Worm (Caenorhabditis elegans) whole organism, young adult: ENCODE results near the gene C39D10.2.

Experiments used
- B0261.1 ChIP-seq: sonication (generic microtip); optimal IDR thresholded peaks from 2 replicates; lab custom pipeline; 2016; ENCODE audit warnings: mild to moderate bottlenecking, missing genetic modification characterization, moderate library complexity, missing compliant biosample characterization
- D2030.7 ChIP-seq: fragments of 200-800 bp; sonication (Bioruptor generic); IDR thresholded peaks from 2 replicates; pipeline ENCODE4 v1.3.6; 2022; ENCODE audit warnings: missing genetic modification reagents, missing genetic modification characterization, missing compliant biosample characterization
- F22D6.2 ChIP-seq: sonication (generic microtip); optimal IDR thresholded peaks from 2 replicates; lab custom pipeline; 2016; ENCODE audit warnings: mild to moderate bottlenecking, missing genetic modification characterization, missing compliant biosample characterization
- F23B12.7 ChIP-seq: sonication (generic microtip); optimal IDR thresholded peaks from 2 replicates; lab custom pipeline; 2017; ENCODE audit warnings: missing genetic modification characterization, mild to moderate bottlenecking, missing compliant biosample characterization, antibody characterized with exemption, moderate library complexity; ENCODE audit not compliant: insufficient read depth
- F39B2.1 ChIP-seq: fragments of 200-800 bp; sonication (Bioruptor generic); IDR thresholded peaks from 2 replicates; pipeline ENCODE4 v1.3.6; 2022; ENCODE audit warnings: missing genetic modification reagents, missing genetic modification characterization, missing compliant biosample characterization
- T26A5.8 ChIP-seq: sonication (generic microtip); optimal IDR thresholded peaks from 2 replicates; lab custom pipeline; 2016; ENCODE audit warnings: missing genetic modification characterization, missing compliant biosample characterization
- Y56A3A.18 ChIP-seq: fragments of 200-800 bp; sonication (Bioruptor generic); IDR thresholded peaks from 2 replicates; pipeline ENCODE4 v1.3.6; 2022; ENCODE audit warnings: missing genetic modification reagents, missing genetic modification characterization, missing compliant biosample characterization
- ZK185.1 ChIP-seq: sonication (generic microtip); optimal IDR thresholded peaks from 2 replicates; lab custom pipeline; 2016; ENCODE audit warnings: mild to moderate bottlenecking, missing genetic modification characterization, missing compliant biosample characterization; ENCODE audit not compliant: poor library complexity, severe bottlenecking
- ama-1 ChIP-seq, 3 experiments: fragments of 150-350 bp in 1 of 3; sonication (generic microtip) in 2 of 3; optimal IDR thresholded peaks; 2 replicates each; lab custom pipeline; 2014 to 2018; ENCODE audit warnings: missing biosample characterization in 2 of 3, missing genetic modification characterization in 2 of 3, missing genetic modification reagents in 2 of 3
- attf-6 ChIP-seq: fragments of 200-800 bp; sonication (Bioruptor generic); IDR thresholded peaks from 2 replicates; pipeline ENCODE4 v1.3.6; 2022; ENCODE audit warnings: missing genetic modification reagents, missing genetic modification characterization, missing compliant biosample characterization
- cebp-1 ChIP-seq, 2 experiments: fragments of 200-800 bp in 1 of 2; sonication (Bioruptor generic) in 1 of 2; sonication (generic microtip) in 1 of 2; IDR thresholded peaks in 1 of 2; optimal IDR thresholded peaks in 1 of 2; 2 replicates each; pipeline versions ENCODE4 v1.3.6 to Lab custom; 2017 to 2022; ENCODE audit warnings: missing compliant biosample characterization in 2 of 2, missing genetic modification characterization in 2 of 2, mild to moderate bottlenecking in 1 of 2, missing genetic modification reagents in 1 of 2, moderate library complexity in 1 of 2
- ceh-40 ChIP-seq: fragments of 200-800 bp; sonication (Bioruptor generic); IDR thresholded peaks from 2 replicates; pipeline ENCODE4 v1.3.6; 2022; ENCODE audit warnings: missing genetic modification characterization, missing compliant biosample characterization
- die-1 ChIP-seq: sonication (generic microtip); optimal IDR thresholded peaks from 2 replicates; lab custom pipeline; 2016; ENCODE audit warnings: missing genotype, mild to moderate bottlenecking, missing genetic modification characterization, missing compliant biosample characterization
- dox-1 ChIP-seq: fragments of 200-800 bp; sonication (Bioruptor generic); IDR thresholded peaks from 2 replicates; pipeline ENCODE4 v1.3.6; 2022; ENCODE audit warnings: missing genetic modification reagents, missing genetic modification characterization, missing compliant biosample characterization
- efl-1 ChIP-seq: fragments of 150-350 bp; optimal IDR thresholded peaks from 2 replicates; lab custom pipeline; 2014; ENCODE audit warnings: missing biosample characterization, missing genetic modification reagents, missing genetic modification characterization
- egrh-3 ChIP-seq: fragments of 200-800 bp; sonication (Bioruptor generic); IDR thresholded peaks from 2 replicates; pipeline ENCODE4 v1.3.6; 2022; ENCODE audit warnings: missing genetic modification reagents, missing genetic modification characterization, missing compliant biosample characterization
- ekl-4 ChIP-seq: fragments of 200-800 bp; sonication (Bioruptor generic); IDR thresholded peaks from 2 replicates; pipeline ENCODE4 v1.3.6; 2022; ENCODE audit warnings: missing genetic modification reagents, missing genetic modification characterization, missing compliant biosample characterization
- him-1 ChIP-seq: sonication (generic microtip); optimal IDR thresholded peaks from 2 replicates; lab custom pipeline; 2016; ENCODE audit warnings: missing genotype, missing genetic modification reagents, missing genetic modification characterization, missing compliant biosample characterization
- hmg-1.2 ChIP-seq: fragments of 200-800 bp; sonication (Bioruptor generic); IDR thresholded peaks from 2 replicates; pipeline ENCODE4 v1.3.6; 2022; ENCODE audit warnings: missing genetic modification reagents, missing genetic modification characterization, missing compliant biosample characterization
- hrde-1 ChIP-seq: sonication (generic microtip); optimal IDR thresholded peaks from 2 replicates; lab custom pipeline; 2016; ENCODE audit warnings: missing genetic modification characterization, mild to moderate bottlenecking, missing compliant biosample characterization, moderate library complexity, missing genotype, missing genetic modification reagents, borderline replicate concordance
- lin-26 ChIP-seq: fragments of 200-800 bp; sonication (Bioruptor generic); IDR thresholded peaks from 2 replicates; pipeline ENCODE4 v1.3.6; 2022; ENCODE audit warnings: missing genetic modification reagents, missing genetic modification characterization, missing compliant biosample characterization
- lin-40 ChIP-seq: sonication (generic microtip); optimal IDR thresholded peaks from 2 replicates; lab custom pipeline; 2016; ENCODE audit warnings: missing genetic modification characterization, mild to moderate bottlenecking, missing compliant biosample characterization, missing genotype, missing genetic modification reagents
- madf-10 ChIP-seq: sonication (generic microtip); optimal IDR thresholded peaks from 2 replicates; lab custom pipeline; 2016; ENCODE audit warnings: mild to moderate bottlenecking, missing genetic modification characterization, missing compliant biosample characterization
- madf-3 ChIP-seq: fragments of 200-800 bp; sonication (Bioruptor generic); IDR thresholded peaks from 2 replicates; pipeline ENCODE4 v1.3.6; 2022; ENCODE audit warnings: missing genetic modification reagents, missing genetic modification characterization, missing compliant biosample characterization
- madf-6 ChIP-seq: fragments of 200-800 bp; sonication (Bioruptor generic); IDR thresholded peaks from 2 replicates; pipeline ENCODE4 v1.3.6; 2022; ENCODE audit warnings: missing genetic modification reagents, missing genetic modification characterization, missing compliant biosample characterization
- madf-8 ChIP-seq: fragments of 200-800 bp; sonication (Bioruptor generic); conservative IDR thresholded peaks from 2 replicates; pipeline ENCODE4 v1.3.6; 2022; ENCODE audit warnings: missing genetic modification reagents, missing genetic modification characterization, missing compliant biosample characterization
- mes-4 ChIP-seq: sonication (generic microtip); optimal IDR thresholded peaks from 2 replicates; lab custom pipeline; 2016; ENCODE audit warnings: missing genotype, missing genetic modification characterization, missing compliant biosample characterization
- mxl-1 ChIP-seq: sonication (generic microtip); optimal IDR thresholded peaks from 2 replicates; lab custom pipeline; 2016; ENCODE audit warnings: missing genetic modification characterization, missing compliant biosample characterization
- nfyb-1 ChIP-seq: fragments of 200-800 bp; sonication (Bioruptor generic); IDR thresholded peaks from 2 replicates; pipeline ENCODE4 v1.3.6; 2022; ENCODE audit warnings: missing genetic modification reagents, missing genetic modification characterization, missing compliant biosample characterization
- nhr-90 ChIP-seq: sonication (generic microtip); optimal IDR thresholded peaks from 2 replicates; lab custom pipeline; 2016; ENCODE audit warnings: missing genotype, mild to moderate bottlenecking, missing genetic modification characterization, missing compliant biosample characterization
- pbrm-1 ChIP-seq: fragments of 200-800 bp; sonication (Bioruptor generic); IDR thresholded peaks from 2 replicates; pipeline ENCODE4 v1.3.6; 2022; ENCODE audit warnings: missing genetic modification reagents, missing genetic modification characterization, missing compliant biosample characterization
- rcor-1 ChIP-seq: fragments of 200-800 bp; sonication (Bioruptor generic); IDR thresholded peaks from 2 replicates; pipeline ENCODE4 v1.3.6; 2022; ENCODE audit warnings: missing genetic modification reagents, missing genetic modification characterization, missing compliant biosample characterization
- rec-8 ChIP-seq, 2 experiments: sonication (generic microtip); optimal IDR thresholded peaks; 2 replicates each; lab custom pipeline; 2016; ENCODE audit warnings: mild to moderate bottlenecking in 2 of 2, missing genetic modification characterization in 2 of 2, missing genetic modification reagents in 2 of 2, missing genotype in 2 of 2, missing biosample characterization in 1 of 2, missing compliant biosample characterization in 1 of 2, moderate library complexity in 1 of 2
- repo-1 ChIP-seq: sonication (generic microtip); optimal IDR thresholded peaks from 2 replicates; lab custom pipeline; 2017; ENCODE audit warnings: mild to moderate bottlenecking, missing genetic modification characterization, missing compliant biosample characterization
- rpc-1 ChIP-seq, 2 experiments: fragments of 150-350 bp in 1 of 2; sonication (generic microtip) in 1 of 2; optimal IDR thresholded peaks; 2 replicates each; lab custom pipeline; 2014 to 2018; ENCODE audit warnings: missing biosample characterization in 1 of 2, missing genetic modification characterization in 1 of 2, missing genetic modification reagents in 1 of 2, missing genotype in 1 of 2
- sdz-38 ChIP-seq: sonication (generic microtip); optimal IDR thresholded peaks from 2 replicates; lab custom pipeline; 2016; ENCODE audit warnings: missing genotype, missing genetic modification characterization, missing compliant biosample characterization
- sea-2 ChIP-seq: fragments of 200-800 bp; sonication (Bioruptor generic); IDR thresholded peaks from 2 replicates; pipeline ENCODE4 v1.3.6; 2022; ENCODE audit warnings: missing genetic modification characterization, missing compliant biosample characterization
- snpc-1.1 ChIP-seq: sonication (generic microtip); optimal IDR thresholded peaks from 2 replicates; lab custom pipeline; 2017; ENCODE audit warnings: missing genetic modification characterization, mild to moderate bottlenecking, missing compliant biosample characterization, antibody characterized with exemption, moderate library complexity, missing genotype, missing genetic modification reagents; ENCODE audit not compliant: insufficient read depth
- snpc-1.3 ChIP-seq: sonication (generic microtip); optimal IDR thresholded peaks from 2 replicates; lab custom pipeline; 2017; ENCODE audit warnings: missing genetic modification characterization, mild to moderate bottlenecking, missing compliant biosample characterization, antibody characterized with exemption, moderate library complexity, missing genotype, missing genetic modification reagents; ENCODE audit not compliant: insufficient read depth
- snpc-4 ChIP-seq, 5 experiments: fragments of 150-350 bp in 1 of 5; sonication (generic microtip) in 4 of 5; optimal IDR thresholded peaks; 2 replicates each; lab custom pipeline; 2014 to 2018; ENCODE audit warnings: missing genetic modification characterization in 5 of 5, missing biosample characterization in 3 of 5, antibody characterized with exemption in 2 of 5, mild to moderate bottlenecking in 2 of 5, missing compliant biosample characterization in 2 of 5, missing genotype in 2 of 5, moderate library complexity in 2 of 5, missing genetic modification reagents in 1 of 5
- somi-1 ChIP-seq: fragments of 200-800 bp; sonication (Bioruptor generic); optimal IDR thresholded peaks from 2 replicates; lab custom pipeline; 2018; ENCODE audit warnings: mild to moderate bottlenecking, missing genetic modification characterization, missing compliant biosample characterization
- tbp1 ChIP-seq: fragments of 200-800 bp; sonication (Bioruptor generic); optimal IDR thresholded peaks from 2 replicates; lab custom pipeline; 2018; ENCODE audit warnings: mild to moderate bottlenecking, missing genetic modification characterization, missing compliant biosample characterization
- ztf-18 ChIP-seq: sonication (generic microtip); optimal IDR thresholded peaks from 2 replicates; lab custom pipeline; 2016; ENCODE audit warnings: missing genotype, mild to moderate bottlenecking, missing genetic modification characterization, missing compliant biosample characterization

C39D10.2 gene

ce11 chrX:7906430-7907014 lies 17.5 kb downstream of the C39D10.2 start, which contains the start of gene C39D10.1:
Gene C39D10.1, plus strand, starts transcription at chrX:7906964.
- no peak for TF ChIP-seq cebp-1 (GFP tag; IDR thresholded peaks at IDR 0.05; lab: Robert Waterston, UW)
- TF ChIP-seq cebp-1 (tag; optimal IDR thresholded peaks at IDR 0.05; lab: Kevin White, UChicago), result no peak
- peak; percentile 78 for TF ChIP-seq B0261.1
- TF ChIP-seq him-1, result peak; percentile 76
- TF ChIP-seq ZK185.1, result peak; percentile 58
- peak; percentile 31 for TF ChIP-seq F23B12.7 (tag; lab: Kevin White, UChicago)
- peak; percentile 69 for TF ChIP-seq die-1
- peak; percentile 75 for TF ChIP-seq snpc-4 (GFP tag; optimal IDR thresholded peaks at IDR 0.05; lab: Kevin White, UChicago)
- TF ChIP-seq snpc-4 (tag; optimal IDR thresholded peaks at IDR 0.05; lab: Kevin White, UChicago), result peak in 1 of 4 experiments; percentile 67
- no peak for TF ChIP-seq madf-8 (GFP tag; lab: Robert Waterston, UW)
- TF ChIP-seq rpc-1 (optimal IDR thresholded peaks at IDR 0.05; lab: Kevin White, UChicago), result peak; percentile 81
- peak; percentile 92 for TF ChIP-seq rpc-1 (tag; optimal IDR thresholded peaks at IDR 0.05; lab: Kevin White, UChicago)
- peak; percentile 15 for TF ChIP-seq mxl-1
- peak; percentile 34 for TF ChIP-seq ztf-18 (tag; lab: Kevin White, UChicago)
- TF ChIP-seq rec-8 (tag; optimal IDR thresholded peaks at IDR 0.05; lab: Kevin White, UChicago), result peak; percentile 9 to 13
- TF ChIP-seq hmg-1.2, result peak; percentile 47
- TF ChIP-seq ekl-4, result no peak
- TF ChIP-seq sdz-38 (tag; lab: Kevin White, UChicago), result no peak
- TF ChIP-seq lin-40, result peak; percentile 8
- peak; percentile 71 for TF ChIP-seq nhr-90
- TF ChIP-seq sea-2 (GFP tag; lab: Robert Waterston, UW), result no peak
- peak; percentile 9 for TF ChIP-seq F22D6.2 (tag; lab: Kevin White, UChicago)
- TF ChIP-seq dox-1 (GFP tag; lab: Robert Waterston, UW), result peak; percentile 28; the same call in 1 of the 2 replicates
- peak; percentile 86 for TF ChIP-seq lin-26 (GFP tag; lab: Robert Waterston, UW)
- no peak for TF ChIP-seq efl-1
- peak; percentile 12 for TF ChIP-seq snpc-1.1 (tag; lab: Kevin White, UChicago)
- TF ChIP-seq mes-4 (tag; lab: Kevin White, UChicago), result peak; percentile 26
- TF ChIP-seq madf-10 (tag; lab: Kevin White, UChicago), result peak; percentile 21
- 0 out of 2 replicates have a peak, but pooled peaks have one; percentile 47 for TF ChIP-seq ceh-40
- TF ChIP-seq F39B2.1 (GFP tag; lab: Robert Waterston, UW), result no peak
- TF ChIP-seq ama-1 (optimal IDR thresholded peaks at IDR 0.05; lab: Kevin White, UChicago), result no peak
- TF ChIP-seq ama-1 (GFP tag; optimal IDR thresholded peaks at IDR 0.05; lab: Kevin White, UChicago), result peak in 1 of 2 experiments; percentile 87
- peak; percentile 64 for TF ChIP-seq D2030.7 (GFP tag; lab: Robert Waterston, UW)
- 0 out of 2 replicates have a peak, but pooled peaks have one; percentile 37 for TF ChIP-seq nfyb-1 (GFP tag; lab: Robert Waterston, UW)
- no peak for TF ChIP-seq egrh-3
- TF ChIP-seq somi-1 (GFP tag; lab: Kevin White, UChicago), result no peak
- peak; percentile 19; the same call in 1 of the 2 replicates for TF ChIP-seq attf-6
- 0 out of 2 replicates have a peak, but pooled peaks have one; percentile 55 for TF ChIP-seq Y56A3A.18 (GFP tag; lab: Robert Waterston, UW)
- peak; percentile 24; the same call in 1 of the 2 replicates for TF ChIP-seq pbrm-1 (GFP tag; lab: Robert Waterston, UW)
- TF ChIP-seq repo-1, result no peak
- no peak for TF ChIP-seq madf-3 (GFP tag; lab: Robert Waterston, UW)
- no peak for TF ChIP-seq T26A5.8
- peak; percentile 91 for TF ChIP-seq tbp1 (GFP tag; lab: Kevin White, UChicago)
- peak; percentile 7 for TF ChIP-seq hrde-1 (tag; lab: Kevin White, UChicago)
- 0 out of 2 replicates have a peak, but pooled peaks have one; percentile 15 for TF ChIP-seq rcor-1 (GFP tag; lab: Robert Waterston, UW)
- no peak for TF ChIP-seq snpc-1.3 (tag; lab: Kevin White, UChicago)
- TF ChIP-seq madf-6 (GFP tag; lab: Robert Waterston, UW), result 0 out of 2 replicates have a peak, but pooled peaks have one; percentile 26
